Fruit fly (Drosophila melanogaster) Kc167 (cell line): ENCODE data around the gene CG5644.

Source experiments
- Sin3A ChIP-seq: fragments of >200 bp; optimal IDR thresholded peaks from 2 replicates; lab custom pipeline; 2018; ENCODE audit warnings: missing external identifiers
- h ChIP-seq: fragments of >200 bp; optimal IDR thresholded peaks from 3 replicates; lab custom pipeline; 2018; ENCODE audit warnings: missing external identifiers
- insv ChIP-seq: fragments of >200 bp; optimal IDR thresholded peaks from 3 replicates; lab custom pipeline; 2018; ENCODE audit warnings: missing external identifiers
- psq ChIP-seq: fragments of >200 bp; optimal IDR thresholded peaks from 2 replicates; lab custom pipeline; 2017; ENCODE audit warnings: missing external identifiers
- ttk ChIP-seq: sonication (Bioruptor generic); optimal IDR thresholded peaks from 2 replicates; lab custom pipeline; 2017; ENCODE audit warnings: missing external identifiers

DNA sequence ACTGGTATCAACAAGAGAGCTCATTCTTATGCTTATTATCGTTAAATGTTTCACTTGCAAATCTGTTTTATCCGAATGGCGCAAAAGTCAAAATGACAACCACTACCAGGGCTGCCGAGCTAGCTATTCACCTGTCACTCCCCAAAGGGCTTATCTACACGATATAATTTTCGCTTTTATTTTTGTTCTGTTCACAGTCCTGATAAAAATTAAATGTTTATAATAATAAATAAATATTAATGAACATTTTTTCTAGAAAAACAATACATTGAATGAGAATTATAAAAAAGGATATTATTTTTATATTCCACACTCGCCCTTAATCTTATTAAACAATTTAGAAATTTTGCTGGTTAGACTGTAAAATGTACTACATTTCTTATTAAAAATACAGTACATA lies 30.1 kb upstream of the CG5644 start, which contains the start of gene CG5194:
- TF ChIP-seq ttk (lab: Kevin White, UChicago) (no peak), psq (lab: Kevin White, UChicago) (no peak), insv (lab: Kevin White, UChicago) (no peak), h (no peak), Sin3A (lab: Kevin White, UChicago) (no peak)
